Fruit fly (Drosophila melanogaster): Measurements from ENCODE around the gene CG14451.

dm6 chr3L:22749987-22750386, 28.1 kb upstream of the CG14451 start:
- TF ChIP-seq psq (optimal IDR thresholded peaks at IDR 0.05) (no peak), Sin3A (optimal IDR thresholded peaks at IDR 0.05) (no peak), Myc (optimal IDR thresholded peaks at IDR 0.05) (no peak), h (optimal IDR thresholded peaks at IDR 0.05) (no peak), insv (optimal IDR thresholded peaks at IDR 0.05) (no peak), ttk (optimal IDR thresholded peaks at IDR 0.05) (no peak)
